Fruit fly (Drosophila melanogaster) whole organism, embryonic: Measurements from ENCODE around the gene HP5.

Experiments used
- CG10274 ChIP-seq: fragments of 200-800 bp; sonication (Bioruptor generic); optimal IDR thresholded peaks from 3 replicates; lab custom pipeline; 2017; ENCODE audit warnings: missing biosample characterization, mild to moderate bottlenecking, missing genetic modification characterization
- CG10321 ChIP-seq: fragments of 200-800 bp; sonication (Bioruptor generic); IDR thresholded peaks from 2 replicates; pipeline ENCODE4 v1.3.6; 2022; ENCODE audit warnings: missing biosample characterization, missing genetic modification characterization
- CG10431 ChIP-seq: fragments of 200-800 bp; sonication (Bioruptor generic); optimal IDR thresholded peaks from 3 replicates; lab custom pipeline; 2018; ENCODE audit warnings: missing biosample characterization, mild to moderate bottlenecking, missing genetic modification characterization
- CG11398 ChIP-seq: fragments of 200-800 bp; sonication (Bioruptor generic); optimal IDR thresholded peaks from 2 replicates; lab custom pipeline; 2016; ENCODE audit warnings: missing biosample characterization, missing genetic modification characterization
- CG12219 ChIP-seq: fragments of 200-800 bp; sonication (Bioruptor generic); optimal IDR thresholded peaks from 3 replicates; lab custom pipeline; 2018; ENCODE audit warnings: missing biosample characterization, mild to moderate bottlenecking, missing genetic modification characterization
- CG13123 ChIP-seq: fragments of 200-800 bp; sonication (Bioruptor generic); optimal IDR thresholded peaks from 2 replicates; lab custom pipeline; 2016; ENCODE audit warnings: missing biosample characterization, missing genetic modification characterization
- CG13287 ChIP-seq: fragments of 200-800 bp; sonication (Bioruptor generic); IDR thresholded peaks from 2 replicates; pipeline ENCODE4 v1.3.6; 2022; ENCODE audit warnings: missing biosample characterization, missing genetic modification characterization; ENCODE audit not compliant: partially characterized antibody
- CG14667 ChIP-seq: fragments of 200-800 bp; sonication (Bioruptor generic); IDR thresholded peaks from 2 replicates; pipeline ENCODE4 v1.3.6; 2022; ENCODE audit warnings: missing biosample characterization, missing genetic modification characterization
- CG15479 ChIP-seq: fragments of 200-800 bp; sonication (Bioruptor generic); optimal IDR thresholded peaks from 3 replicates; lab custom pipeline; 2019; ENCODE audit warnings: missing biosample characterization, mild to moderate bottlenecking, missing genetic modification characterization, moderate library complexity
- CG15696 ChIP-seq: fragments of 200-800 bp; sonication (Bioruptor generic); optimal IDR thresholded peaks from 2 replicates; lab custom pipeline; 2019; ENCODE audit warnings: missing biosample characterization, mild to moderate bottlenecking, missing genetic modification characterization, moderate library complexity
- CG1647 ChIP-seq: fragments of 200-800 bp; sonication (Bioruptor generic); optimal IDR thresholded peaks from 3 replicates; lab custom pipeline; 2016; ENCODE audit warnings: missing biosample characterization, missing genetic modification characterization
- CG17385 ChIP-seq: fragments of 200-800 bp; sonication (Bioruptor generic); optimal IDR thresholded peaks from 3 replicates; lab custom pipeline; 2018; ENCODE audit warnings: missing biosample characterization, mild to moderate bottlenecking, missing genetic modification characterization
- CG2712 ChIP-seq: fragments of 200-800 bp; optimal IDR thresholded peaks from 3 replicates; lab custom pipeline; 2019; ENCODE audit warnings: missing biosample characterization, mild to moderate bottlenecking, missing genetic modification characterization, moderate library complexity
- CG2875 ChIP-seq: fragments of 200-800 bp; sonication (Bioruptor generic); optimal IDR thresholded peaks from 2 replicates; lab custom pipeline; 2017; ENCODE audit warnings: missing biosample characterization, mild to moderate bottlenecking, missing genetic modification characterization, missing genetic modification reagents
- CG31441 ChIP-seq: fragments of 200-800 bp; sonication (Bioruptor generic); IDR thresholded peaks from 2 replicates; pipeline ENCODE4 v1.3.6; 2022; ENCODE audit warnings: missing biosample characterization, missing genetic modification characterization
- CG3163 ChIP-seq: fragments of 200-800 bp; sonication (Bioruptor generic); optimal IDR thresholded peaks from 3 replicates; lab custom pipeline; 2016; ENCODE audit warnings: missing biosample characterization, missing genetic modification characterization
- CG32767 ChIP-seq: fragments of 200-800 bp; sonication (Bioruptor generic); IDR thresholded peaks from 2 replicates; pipeline ENCODE4 v1.3.6; 2022; ENCODE audit warnings: missing biosample characterization, missing genetic modification characterization
- CG32772 ChIP-seq: fragments of 200-800 bp; sonication (Bioruptor generic); IDR thresholded peaks from 2 replicates; pipeline ENCODE4 v1.3.6; 2022; ENCODE audit warnings: missing biosample characterization, missing genetic modification characterization
- CG4282 ChIP-seq: fragments of 200-800 bp; sonication (Bioruptor generic); optimal IDR thresholded peaks from 2 replicates; lab custom pipeline; 2016; ENCODE audit warnings: missing biosample characterization, missing genetic modification characterization
- CG9437 ChIP-seq: fragments of 200-800 bp; sonication (Bioruptor generic); optimal IDR thresholded peaks from 2 replicates; lab custom pipeline; 2018; ENCODE audit warnings: missing biosample characterization, mild to moderate bottlenecking, missing genetic modification characterization
- CG9797 ChIP-seq: fragments of 200-800 bp; sonication (Bioruptor generic); optimal IDR thresholded peaks from 3 replicates; lab custom pipeline; 2018; ENCODE audit warnings: missing biosample characterization, mild to moderate bottlenecking, missing genetic modification characterization
- CG9817 ChIP-seq: fragments of 200-800 bp; sonication (Bioruptor generic); optimal IDR thresholded peaks from 2 replicates; lab custom pipeline; 2018; ENCODE audit warnings: missing biosample characterization, mild to moderate bottlenecking, missing genetic modification characterization, moderate library complexity
- CG9932 ChIP-seq: fragments of 200-800 bp; sonication (Bioruptor generic); IDR thresholded peaks from 2 replicates; pipeline ENCODE4 v1.3.6; 2022; ENCODE audit warnings: missing biosample characterization, missing genetic modification characterization
- Chrac-16 ChIP-seq: fragments of 200-800 bp; sonication (Bioruptor generic); optimal IDR thresholded peaks from 3 replicates; lab custom pipeline; 2016; ENCODE audit warnings: missing biosample characterization, missing genetic modification characterization
- D19B ChIP-seq: fragments of 200-800 bp; sonication (Bioruptor generic); optimal IDR thresholded peaks from 2 replicates; lab custom pipeline; 2017; ENCODE audit warnings: missing biosample characterization, mild to moderate bottlenecking, missing genetic modification characterization
- ERR ChIP-seq: fragments of 200-800 bp; sonication (Bioruptor generic); optimal IDR thresholded peaks from 2 replicates; lab custom pipeline; 2016; ENCODE audit warnings: missing biosample characterization, missing genetic modification characterization
- GATAe ChIP-seq: fragments of 200-800 bp; sonication (Bioruptor generic); conservative IDR thresholded peaks from 2 replicates; pipeline ENCODE4 v1.3.6; 2022; ENCODE audit warnings: missing biosample characterization, missing genetic modification characterization
- HmgZ ChIP-seq: fragments of 200-800 bp; sonication (Bioruptor generic); optimal IDR thresholded peaks from 2 replicates; lab custom pipeline; 2018; ENCODE audit warnings: missing biosample characterization, mild to moderate bottlenecking, missing genetic modification characterization
- Neu2 ChIP-seq: fragments of 200-800 bp; sonication (Bioruptor generic); optimal IDR thresholded peaks from 3 replicates; lab custom pipeline; 2016; ENCODE audit warnings: missing biosample characterization, missing genetic modification characterization, borderline replicate concordance
- ase ChIP-seq: fragments of 200-800 bp; sonication (Bioruptor generic); IDR thresholded peaks from 3 replicates; pipeline ENCODE4 v1.3.6; 2022; ENCODE audit warnings: missing biosample characterization, missing genetic modification characterization
- cad ChIP-seq: fragments of >200 bp; optimal IDR thresholded peaks from 2 replicates; lab custom pipeline; 2017; ENCODE audit warnings: missing biosample characterization, missing genetic modification characterization
- cas ChIP-seq: fragments of 200-800 bp; sonication (Bioruptor generic); IDR thresholded peaks from 2 replicates; pipeline ENCODE4 v1.3.6; 2022; ENCODE audit warnings: missing biosample characterization, missing genetic modification characterization
- chn ChIP-seq: fragments of 200-800 bp; sonication (Bioruptor generic); optimal IDR thresholded peaks from 2 replicates; lab custom pipeline; 2016; ENCODE audit warnings: missing biosample characterization, missing genetic modification characterization
- dmrt99B ChIP-seq: fragments of 200-800 bp; sonication (Bioruptor generic); optimal IDR thresholded peaks from 2 replicates; lab custom pipeline; 2018; ENCODE audit warnings: missing biosample characterization, mild to moderate bottlenecking, missing genetic modification characterization, moderate library complexity
- fd102C ChIP-seq: fragments of 200-800 bp; sonication (Bioruptor generic); optimal IDR thresholded peaks from 2 replicates; lab custom pipeline; 2018; ENCODE audit warnings: missing biosample characterization, mild to moderate bottlenecking, missing genetic modification characterization, moderate library complexity
- grau ChIP-seq: fragments of 200-800 bp; optimal IDR thresholded peaks from 3 replicates; lab custom pipeline; 2019; ENCODE audit warnings: missing biosample characterization, mild to moderate bottlenecking, missing genetic modification characterization, moderate library complexity
- kni ChIP-seq: fragments of 200-800 bp; sonication (Bioruptor generic); optimal IDR thresholded peaks from 3 replicates; lab custom pipeline; 2017; ENCODE audit warnings: mild to moderate bottlenecking, missing biosample characterization, missing genetic modification reagents, missing genetic modification characterization
- mam ChIP-seq: fragments of 200-800 bp; sonication (Bioruptor generic); optimal IDR thresholded peaks from 3 replicates; lab custom pipeline; 2016; ENCODE audit warnings: missing biosample characterization, missing genetic modification characterization
- onecut ChIP-seq: fragments of 200-800 bp; sonication (Bioruptor generic); IDR thresholded peaks from 2 replicates; pipeline ENCODE4 v1.3.6; 2022; ENCODE audit warnings: missing biosample characterization, missing genetic modification characterization
- pan ChIP-seq, 4 experiments: fragments of >200 bp in 3 of 4; fragments of 200-800 bp in 1 of 4; sonication (Bioruptor generic) in 1 of 4; optimal IDR thresholded peaks in 3 of 4; IDR thresholded peaks in 1 of 4; 2 replicates each; pipeline versions ENCODE4 v1.3.6 to Lab custom; 2017 to 2022; ENCODE audit warnings: missing biosample characterization in 2 of 4, missing genetic modification characterization in 2 of 4, mixed read lengths in 1 of 4
- prd ChIP-seq, 3 experiments: fragments of >200 bp in 2 of 3; fragments of 200-800 bp in 1 of 3; sonication (Bioruptor generic) in 1 of 3; optimal IDR thresholded peaks in 2 of 3; IDR thresholded peaks in 1 of 3; 2 replicates in 2 of 3; 3 replicates in 1 of 3; pipeline versions ENCODE4 v1.3.6 to Lab custom; 2017 to 2022; ENCODE audit warnings: missing biosample characterization in 1 of 3, missing genetic modification characterization in 1 of 3
- row ChIP-seq: fragments of 200-800 bp; sonication (Bioruptor generic); IDR thresholded peaks from 3 replicates; pipeline ENCODE4 v1.3.6; 2022; ENCODE audit warnings: missing biosample characterization, missing genetic modification characterization
- sens-2 ChIP-seq: fragments of 200-800 bp; sonication (Bioruptor generic); IDR thresholded peaks from 2 replicates; pipeline ENCODE4 v1.3.6; 2022; ENCODE audit warnings: missing biosample characterization, missing genetic modification characterization
- sob ChIP-seq: fragments of 200-800 bp; sonication (Bioruptor generic); IDR thresholded peaks from 2 replicates; pipeline ENCODE4 v1.3.6; 2022; ENCODE audit warnings: missing biosample characterization, missing genetic modification characterization
- stc ChIP-seq: fragments of 200-800 bp; sonication (Bioruptor generic); IDR thresholded peaks from 2 replicates; pipeline ENCODE4 v1.3.6; 2022; ENCODE audit warnings: missing biosample characterization, missing genetic modification characterization
- tna ChIP-seq: fragments of 200-800 bp; sonication (Bioruptor generic); IDR thresholded peaks from 2 replicates; pipeline ENCODE4 v1.3.6; 2022; ENCODE audit warnings: missing biosample characterization, missing genetic modification characterization; ENCODE audit not compliant: partially characterized antibody
- trh ChIP-seq: fragments of 200-800 bp; sonication (Bioruptor generic); optimal IDR thresholded peaks from 2 replicates; lab custom pipeline; 2016; ENCODE audit warnings: missing biosample characterization, missing genetic modification characterization
- ttk ChIP-seq: fragments of 200-800 bp; sonication (Bioruptor generic); IDR thresholded peaks from 2 replicates; pipeline ENCODE4 v2.1.2; 2022; ENCODE audit warnings: missing biosample characterization, missing genetic modification characterization
- tx ChIP-seq: fragments of 200-800 bp; sonication (Bioruptor generic); optimal IDR thresholded peaks from 2 replicates; lab custom pipeline; 2016; ENCODE audit warnings: missing biosample characterization, missing genetic modification characterization

HP5 gene

DNA sequence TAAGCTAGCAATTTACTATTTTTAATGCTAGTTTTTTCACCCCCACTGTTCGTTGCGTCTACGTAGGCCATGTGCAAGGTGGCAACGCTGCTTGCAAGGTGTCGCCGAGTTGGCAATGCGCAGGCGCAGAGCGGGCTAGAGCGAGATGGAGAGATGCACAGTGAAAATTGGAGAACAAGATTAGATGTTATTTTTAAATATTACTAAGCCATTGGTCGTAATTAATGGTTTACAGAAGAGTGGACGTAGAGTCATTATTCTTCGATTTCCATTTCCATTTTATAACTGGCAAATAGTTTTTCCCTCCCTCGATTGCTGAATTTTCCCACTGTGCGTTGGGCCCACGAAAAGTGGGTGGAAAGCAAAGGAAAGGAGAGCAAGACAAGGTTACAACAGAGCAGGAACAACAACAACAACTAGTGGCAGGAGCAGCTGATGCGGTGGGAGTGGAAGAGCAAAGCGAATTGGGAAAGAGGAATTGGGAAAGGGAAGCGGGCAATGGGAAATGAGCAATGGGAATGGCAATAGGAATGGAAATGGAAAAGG lies 1.7 kb upstream of the HP5 start (continued):
- TF ChIP-seq CG9797 (no peak), CG15696 (no peak), trh (GFP tag; lab: Kevin White, UChicago) (peak; percentile 35), chn (GFP tag; lab: Kevin White, UChicago) (peak; percentile 83), CG14667 (GFP tag; lab: Robert Waterston, UW) (peak; percentile 73), mam (GFP tag; lab: Kevin White, UChicago) (peak; percentile 79), CG4282 (GFP tag; lab: Kevin White, UChicago) (no peak), CG9817 (peak; percentile 44), CG32772 (GFP tag; lab: Robert Waterston, UW) (peak; percentile 83), pan (optimal IDR thresholded peaks at IDR 0.05; lab: Kevin White, UChicago) (no peak), pan (GFP tag; optimal IDR thresholded peaks at IDR 0.05 in 1 of 2, IDR thresholded peaks at IDR 0.05 in 1 of 2) (peak in 1 of 2 experiments; percentile 87), CG10321 (GFP tag; lab: Robert Waterston, UW) (peak; percentile 65; the same call in 1 of the 2 replicates), grau (tag; lab: Kevin White, UChicago) (peak; percentile 78), prd (optimal IDR thresholded peaks at IDR 0.05; lab: Kevin White, UChicago) (no peak), prd (GFP tag; IDR thresholded peaks at IDR 0.05; lab: Robert Waterston, UW) (peak; percentile 87), CG15479 (GFP tag; lab: Kevin White, UChicago) (peak; percentile 55), CG2875 (GFP tag; lab: Kevin White, UChicago) (peak; percentile 62), CG13287 (peak; percentile 28; the same call in 1 of the 2 replicates), CG1647 (GFP tag; lab: Kevin White, UChicago) (no peak), CG3163 (GFP tag; lab: Kevin White, UChicago) (peak; percentile 10), onecut (GFP tag; lab: Robert Waterston, UW) (peak; percentile 71), GATAe (GFP tag; lab: Robert Waterston, UW) (no peak), CG9437 (GFP tag; lab: Kevin White, UChicago) (peak; percentile 33), CG2712 (tag; lab: Kevin White, UChicago) (peak; percentile 78), D19B (GFP tag; lab: Kevin White, UChicago) (peak; percentile 39), kni (GFP tag; lab: Kevin White, UChicago) (no peak), cad (GFP tag; lab: Kevin White, UChicago) (no peak), ttk (GFP tag; lab: Robert Waterston, UW) (peak; percentile 83), sob (GFP tag; lab: Robert Waterston, UW) (peak; percentile 78), CG32767 (GFP tag; lab: Robert Waterston, UW) (peak; percentile 79; the same call in 1 of the 2 replicates), CG31441 (peak; percentile 60; the same call in 1 of the 2 replicates), sens-2 (GFP tag; lab: Robert Waterston, UW) (peak; percentile 85), fd102C (GFP tag; lab: Kevin White, UChicago) (peak; percentile 20), CG10274 (GFP tag; lab: Kevin White, UChicago) (no peak), tna (GFP tag; lab: Robert Waterston, UW) (no peak), stc (peak; percentile 88), CG9932 (GFP tag; lab: Robert Waterston, UW) (peak; percentile 66), Chrac-16 (GFP tag; lab: Kevin White, UChicago) (peak; percentile 68), CG11398 (GFP tag; lab: Kevin White, UChicago) (peak; percentile 16), Neu2 (GFP tag; lab: Kevin White, UChicago) (no peak), dmrt99B (tag; lab: Kevin White, UChicago) (peak; percentile 89), tx (GFP tag; lab: Kevin White, UChicago) (no peak), HmgZ (tag; lab: Kevin White, UChicago) (peak; percentile 45), ase (peak; percentile 88), CG13123 (GFP tag; lab: Kevin White, UChicago) (peak; percentile 7), row (GFP tag; lab: Robert Waterston, UW) (peak; percentile 87), ERR (GFP tag; lab: Kevin White, UChicago) (peak; percentile 55), CG17385 (peak; percentile 62), CG12219 (GFP tag; lab: Kevin White, UChicago) (peak; percentile 61), CG10431 (GFP tag; lab: Kevin White, UChicago) (no peak), cas (GFP tag; lab: Robert Waterston, UW) (peak; percentile 61; the same call in 1 of the 2 replicates)
